Fruit fly (Drosophila melanogaster): ENCODE measurements around the gene CG12535.

DNA sequence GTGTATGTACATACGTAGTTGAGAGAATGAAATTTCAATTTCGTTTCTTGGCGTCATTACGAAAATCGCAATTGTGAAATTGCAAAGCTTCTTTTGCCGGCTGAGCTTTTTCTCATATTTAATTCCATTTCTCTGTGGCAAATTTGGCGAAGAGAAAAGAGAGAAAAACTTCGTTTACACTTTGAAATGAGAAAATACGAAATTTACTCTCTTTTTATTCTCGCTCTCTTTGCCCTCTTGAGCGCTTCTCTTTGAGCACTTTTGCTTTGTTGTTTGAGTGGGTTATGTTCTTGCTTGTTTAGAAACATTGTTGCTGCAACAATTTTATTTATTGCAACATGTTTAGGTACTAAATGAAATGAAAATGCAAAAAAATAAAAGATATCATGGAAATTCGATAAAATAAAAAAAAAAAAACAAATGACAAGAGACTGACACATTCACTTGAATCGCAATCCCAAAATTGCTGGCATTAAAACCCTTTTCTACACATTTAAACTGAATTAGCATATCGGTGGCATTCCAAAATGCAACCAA lies 2.6 kb upstream of the CG12535 start:
- no peak for TF ChIP-seq CG6689 (GFP tag; IDR thresholded peaks at IDR 0.05)
- TF ChIP-seq shn (GFP tag; optimal IDR thresholded peaks at IDR 0.05) = no peak
- TF ChIP-seq CG10274 (GFP tag; optimal IDR thresholded peaks at IDR 0.05) = no peak
- TF ChIP-seq Gug (GFP tag; IDR thresholded peaks at IDR 0.05) = no peak
- TF ChIP-seq CG4617 (GFP tag; optimal IDR thresholded peaks at IDR 0.05; ENCODE audit: borderline replicate concordance) = no peak
- TF ChIP-seq CG31388 (GFP tag; optimal IDR thresholded peaks at IDR 0.05) = no peak
- TF ChIP-seq TFAM (GFP tag; optimal IDR thresholded peaks at IDR 0.05) = no peak
- TF ChIP-seq CG1529 (GFP tag; optimal IDR thresholded peaks at IDR 0.05) = no peak
- TF ChIP-seq Dll (GFP tag; IDR thresholded peaks at IDR 0.05; ENCODE audit: partially characterized antibody) = no peak
- TF ChIP-seq Sin3A (optimal IDR thresholded peaks at IDR 0.05) = no peak
- TF ChIP-seq Doc2 (GFP tag; IDR thresholded peaks at IDR 0.05) = no peak
- TF ChIP-seq CG6254 (GFP tag; optimal IDR thresholded peaks at IDR 0.05) = no peak
